Worm (Caenorhabditis elegans): ENCODE results near the gene cdr-7.

The cdr-7 gene

DNA sequence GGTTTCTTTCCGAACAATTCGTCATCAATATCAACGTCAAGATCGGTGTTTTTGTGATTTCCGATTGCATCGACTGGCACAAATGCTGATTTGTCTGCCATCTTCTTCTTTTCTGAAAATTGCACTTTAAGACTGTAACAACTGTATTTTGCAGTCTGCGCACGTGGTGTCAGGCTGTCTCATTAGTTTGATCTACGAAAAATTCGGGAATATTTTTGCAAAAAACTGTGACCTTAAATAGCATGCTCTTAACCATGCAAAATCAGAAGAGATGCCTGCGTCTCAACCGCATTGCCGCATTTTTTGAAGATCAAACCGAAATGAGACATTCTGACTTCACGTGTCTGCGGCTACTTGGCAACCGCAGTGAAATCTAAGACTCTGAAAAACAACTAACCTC, 10.5 kb downstream of the cdr-7 start, which contains the start of gene K01D12.7:
Gene K01D12.7, minus strand, starts transcription at position 101 of the 400 bp plus-strand sequence.
- TF ChIP-seq nhr-12 (tag; optimal IDR thresholded peaks at IDR 0.05) = no peak
- no peak for TF ChIP-seq elt-3 (tag; optimal IDR thresholded peaks at IDR 0.05)
- no peak for TF ChIP-seq hlh-1 (tag; optimal IDR thresholded peaks at IDR 0.05)
- TF ChIP-seq elt-1 (tag; optimal IDR thresholded peaks at IDR 0.05; ENCODE audit: borderline replicate concordance, insufficient read depth) = no peak
- TF ChIP-seq nhr-2 (tag; optimal IDR thresholded peaks at IDR 0.05) = no peak
- no peak for TF ChIP-seq ham-2 (GFP tag; optimal IDR thresholded peaks at IDR 0.05)
- no peak for TF ChIP-seq bed-3 (GFP tag; optimal IDR thresholded peaks at IDR 0.05)
- TF ChIP-seq sem-2 (GFP tag; optimal IDR thresholded peaks at IDR 0.05) = no peak
- no peak for TF ChIP-seq lsy-2 (tag; optimal IDR thresholded peaks at IDR 0.05)

DNA sequence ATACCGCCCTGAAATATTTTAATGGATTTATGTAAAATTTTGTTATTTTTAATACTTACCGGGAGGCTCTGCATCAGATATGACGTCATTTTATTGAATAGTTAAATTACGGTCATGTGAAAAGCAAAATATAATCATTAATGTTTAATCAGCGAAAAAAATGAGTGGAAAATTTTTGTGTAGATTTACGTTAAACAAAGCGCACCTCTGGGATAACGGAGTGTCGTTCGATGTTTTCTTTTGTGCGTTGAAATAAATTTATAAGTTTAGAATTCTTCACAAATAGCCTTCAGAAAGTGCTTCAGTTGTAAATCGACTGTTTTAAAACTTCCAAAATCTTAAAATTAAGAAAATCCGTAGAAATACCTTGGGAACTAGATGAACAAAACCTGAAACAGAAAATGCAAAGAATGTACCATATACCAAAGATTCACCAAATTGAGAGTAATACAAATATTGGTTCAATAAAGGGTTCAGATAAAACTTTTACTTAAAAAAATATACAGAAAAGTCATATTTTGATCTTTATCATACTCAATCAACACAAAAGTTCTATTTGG, 11.2 kb downstream of the cdr-7 start, which contains the start of the genes K01D12.20 and miga-1:
Gene K01D12.20, minus strand, starts transcription at position 138 of the 560 bp plus-strand sequence.
Gene miga-1, minus strand, starts transcription at position 183 of the 560 bp plus-strand sequence.
- TF ChIP-seq tbx-8 (GFP tag; optimal IDR thresholded peaks at IDR 0.05) (no peak), unc-120 (tag; optimal IDR thresholded peaks at IDR 0.05; ENCODE audit: poor library complexity, severe bottlenecking) (no peak), drap-1 (GFP tag; optimal IDR thresholded peaks at IDR 0.05) (no peak), zip-8 (tag; optimal IDR thresholded peaks at IDR 0.05) (peak; percentile 71)

DNA sequence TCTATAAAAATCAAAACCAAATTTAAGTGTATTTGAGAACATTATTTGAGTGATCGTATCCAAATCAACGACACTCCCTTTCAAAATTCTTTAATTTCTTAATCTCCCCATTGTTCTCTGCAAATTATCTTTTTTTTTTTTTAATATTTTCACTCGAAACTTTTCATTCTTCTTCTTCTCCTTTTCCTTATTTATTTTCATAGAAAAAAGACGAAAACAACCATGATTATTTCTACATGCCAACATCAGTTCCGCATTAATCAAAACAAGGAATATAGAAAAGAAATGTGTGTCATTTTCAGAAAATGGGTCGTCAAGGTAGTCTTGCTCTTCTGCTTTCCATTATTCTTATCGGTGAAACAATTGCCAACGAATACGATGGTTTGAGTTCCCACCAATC, 14.4 kb downstream of the cdr-7 start, which contains the start of gene K01D12.5:
Gene K01D12.5, plus strand, starts transcription at position 301 of the 400 bp plus-strand sequence.
- TF ChIP-seq flh-1 (GFP tag; optimal IDR thresholded peaks at IDR 0.05) (no peak), nhr-28 (tag; optimal IDR thresholded peaks at IDR 0.05) (no peak), nhr-2 (tag; optimal IDR thresholded peaks at IDR 0.05) (no peak), mep-1 (tag; optimal IDR thresholded peaks at IDR 0.05) (no peak), lin-13 (tag; optimal IDR thresholded peaks at IDR 0.05) (no peak), mls-2 (tag; optimal IDR thresholded peaks at IDR 0.05) (no peak), nhr-237 (tag; optimal IDR thresholded peaks at IDR 0.05) (no peak), lin-32 (GFP tag; optimal IDR thresholded peaks at IDR 0.05) (no peak), unc-39 (tag; optimal IDR thresholded peaks at IDR 0.05) (no peak), ceh-83 (GFP tag; optimal IDR thresholded peaks at IDR 0.05) (no peak), sem-2 (GFP tag; optimal IDR thresholded peaks at IDR 0.05) (no peak), ceh-43 (GFP tag; optimal IDR thresholded peaks at IDR 0.05) (no peak), sptf-1 (tag; optimal IDR thresholded peaks at IDR 0.05) (no peak), lsy-2 (tag; optimal IDR thresholded peaks at IDR 0.05) (no peak)

DNA sequence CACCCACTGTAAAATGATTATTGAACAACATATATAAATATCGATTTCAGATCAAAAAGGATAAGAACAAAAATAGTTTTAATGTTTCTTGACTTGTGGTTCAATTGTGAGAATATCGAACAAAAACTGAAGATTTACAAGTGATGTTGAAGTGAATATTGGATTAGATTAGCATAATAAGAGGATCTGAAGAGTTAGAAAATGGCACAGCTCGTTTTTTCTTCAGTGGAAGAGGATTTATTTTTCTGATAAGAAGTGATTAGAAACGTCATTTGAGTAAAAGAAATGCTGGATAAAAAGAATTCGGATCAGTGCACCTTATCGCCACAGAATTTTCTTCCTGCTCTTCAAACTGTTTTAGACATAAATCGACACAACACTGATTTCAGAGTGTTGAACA, 16.2 kb downstream of the cdr-7 start, which contains the start of gene twk-14:
Gene twk-14, minus strand, starts transcription at position 8 of the 400 bp plus-strand sequence.
- TF ChIP-seq ceh-43 (GFP tag; optimal IDR thresholded peaks at IDR 0.05) (no peak), ztf-11 (tag; optimal IDR thresholded peaks at IDR 0.05) (no peak), lin-13 (tag; optimal IDR thresholded peaks at IDR 0.05) (no peak), unc-62 (GFP tag; optimal IDR thresholded peaks at IDR 0.05) (no peak), unc-120 (tag; optimal IDR thresholded peaks at IDR 0.05; ENCODE audit: poor library complexity, severe bottlenecking) (no peak), M03D4.4 (tag; optimal IDR thresholded peaks at IDR 0.05) (no peak), sptf-1 (tag; optimal IDR thresholded peaks at IDR 0.05) (no peak), nhr-12 (tag; optimal IDR thresholded peaks at IDR 0.05) (no peak), tbx-8 (GFP tag; optimal IDR thresholded peaks at IDR 0.05) (no peak), nhr-28 (tag; optimal IDR thresholded peaks at IDR 0.05) (no peak)

DNA sequence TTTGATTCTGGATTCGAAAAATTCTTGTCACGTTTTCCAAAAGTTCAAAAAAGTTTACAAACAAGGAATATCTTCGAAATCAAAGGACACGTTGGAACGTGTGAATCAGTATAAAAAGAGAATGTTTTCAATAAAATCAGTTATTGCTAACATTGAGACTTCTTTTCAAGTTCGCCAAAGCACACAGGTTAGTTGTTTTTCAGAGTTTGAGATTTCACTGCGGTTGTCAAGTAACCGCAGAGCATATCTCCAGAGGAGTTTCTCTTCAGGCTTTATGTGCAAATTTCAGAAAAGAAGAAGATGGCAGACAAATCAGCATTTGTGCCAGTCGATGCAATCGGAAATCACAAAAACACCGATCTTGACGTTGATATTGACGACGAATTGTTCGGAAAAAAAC, 25.8 kb downstream of the cdr-7 start, which contains the start of gene K01D12.15:
Gene K01D12.15, plus strand, starts transcription at position 301 of the 400 bp plus-strand sequence.
- no peak for TF ChIP-seq nhr-237 (tag; optimal IDR thresholded peaks at IDR 0.05)
- no peak for TF ChIP-seq hlh-1 (tag; optimal IDR thresholded peaks at IDR 0.05)

DNA sequence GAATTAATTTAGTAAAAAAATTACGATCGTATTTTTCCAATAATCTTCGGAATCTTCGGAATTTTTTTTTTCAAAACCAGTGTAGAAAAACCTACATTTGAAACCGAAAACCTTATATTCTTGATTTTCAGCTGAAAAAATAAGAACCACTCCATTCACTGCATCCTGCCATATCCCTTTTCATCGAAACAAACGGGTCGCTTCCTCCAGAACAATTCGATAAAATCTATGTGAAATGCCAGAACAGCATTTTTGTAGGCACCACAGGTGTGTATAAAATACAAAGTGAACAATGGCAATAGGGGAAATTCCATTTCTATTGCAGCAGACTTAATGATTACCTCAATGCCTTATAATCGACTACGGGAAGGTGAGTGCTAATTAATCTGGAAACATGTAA, 34.7 kb downstream of the cdr-7 start, which contains the start of gene K01D12.1:
Gene K01D12.1, plus strand, starts transcription at position 301 of the 400 bp plus-strand sequence.
- no peak for TF ChIP-seq ztf-11 (tag; optimal IDR thresholded peaks at IDR 0.05)
- no peak for TF ChIP-seq lsy-2 (tag; optimal IDR thresholded peaks at IDR 0.05)
- no peak for TF ChIP-seq unc-62 (GFP tag; optimal IDR thresholded peaks at IDR 0.05)
- TF ChIP-seq cnd-1 (tag; optimal IDR thresholded peaks at IDR 0.05) = no peak
- no peak for TF ChIP-seq ceh-83 (GFP tag; optimal IDR thresholded peaks at IDR 0.05)
- no peak for TF ChIP-seq bed-3 (GFP tag; optimal IDR thresholded peaks at IDR 0.05)
- no peak for TF ChIP-seq lin-13 (tag; optimal IDR thresholded peaks at IDR 0.05)
- no peak for TF ChIP-seq drap-1 (GFP tag; optimal IDR thresholded peaks at IDR 0.05)
- no peak for TF ChIP-seq nhr-12 (tag; optimal IDR thresholded peaks at IDR 0.05)
- no peak for TF ChIP-seq hlh-1 (tag; optimal IDR thresholded peaks at IDR 0.05)
- TF ChIP-seq ceh-39 (tag; optimal IDR thresholded peaks at IDR 0.05) = no peak
- TF ChIP-seq sem-2 (GFP tag; optimal IDR thresholded peaks at IDR 0.05) = no peak
- TF ChIP-seq zip-8 (tag; optimal IDR thresholded peaks at IDR 0.05) = no peak
- TF ChIP-seq ceh-43 (GFP tag; optimal IDR thresholded peaks at IDR 0.05) = no peak
- no peak for TF ChIP-seq M03D4.4 (tag; optimal IDR thresholded peaks at IDR 0.05)
- no peak for TF ChIP-seq nhr-237 (tag; optimal IDR thresholded peaks at IDR 0.05)
- no peak for TF ChIP-seq ces-1 (GFP tag; optimal IDR thresholded peaks at IDR 0.05)
- no peak for TF ChIP-seq ham-2 (GFP tag; optimal IDR thresholded peaks at IDR 0.05)
- no peak for TF ChIP-seq snpc-4 (tag; optimal IDR thresholded peaks at IDR 0.05)

All from whole organism, mixed stage, embryonic.